Worm (Caenorhabditis elegans): Measurements from ENCODE around the gene aak-2.

aak-2 gene

DNA sequence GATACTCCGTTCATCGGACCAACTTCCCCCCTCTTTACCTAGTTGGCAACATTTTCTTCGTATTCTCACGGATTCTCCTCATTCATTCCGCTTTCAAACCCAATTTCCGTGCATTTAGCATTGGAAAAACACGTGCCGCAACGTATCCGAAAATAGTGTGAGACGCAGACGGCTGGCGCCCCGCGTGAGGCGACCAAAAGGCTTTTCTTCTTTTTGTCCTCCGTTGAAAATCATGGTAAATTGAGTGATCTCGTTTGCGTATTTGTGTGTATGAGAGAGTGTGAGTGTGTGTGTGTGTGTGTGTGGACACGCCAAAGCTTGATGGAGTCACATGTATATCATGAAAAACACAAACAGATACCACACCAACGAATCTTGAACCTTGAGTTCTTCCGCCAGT lies 939 bp downstream of the aak-2 start (continued):
- TF ChIP-seq sea-2 (GFP tag; optimal IDR thresholded peaks at IDR 0.05), result peak; percentile 11

DNA sequence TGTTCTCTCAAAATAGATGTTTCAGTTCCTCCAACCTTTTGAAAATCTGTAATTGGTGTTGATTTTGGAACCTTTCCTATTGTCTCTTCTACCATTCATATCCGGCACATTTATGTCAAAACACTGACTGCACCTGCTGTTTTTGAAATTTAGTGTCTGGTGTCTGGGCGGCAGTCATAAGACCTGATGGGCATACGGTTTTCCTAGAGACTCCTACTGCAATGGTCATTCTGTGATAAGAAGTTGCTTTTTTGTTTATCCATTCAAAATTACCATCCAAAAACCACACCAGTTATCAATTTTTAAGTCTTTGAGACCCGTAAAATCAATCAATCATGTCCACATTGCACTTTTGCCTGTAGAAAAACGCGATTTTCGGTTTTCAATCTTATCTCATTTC lies 2.7 kb downstream of the aak-2 start:
- TF ChIP-seq ceh-9 (tag; optimal IDR thresholded peaks at IDR 0.05) (no peak), elt-2 (tag; optimal IDR thresholded peaks at IDR 0.05) (peak; percentile 14), ama-1 (optimal IDR thresholded peaks at IDR 0.05) (peak; percentile 39), aly-2 (tag; optimal IDR thresholded peaks at IDR 0.05) (no peak)

DNA sequence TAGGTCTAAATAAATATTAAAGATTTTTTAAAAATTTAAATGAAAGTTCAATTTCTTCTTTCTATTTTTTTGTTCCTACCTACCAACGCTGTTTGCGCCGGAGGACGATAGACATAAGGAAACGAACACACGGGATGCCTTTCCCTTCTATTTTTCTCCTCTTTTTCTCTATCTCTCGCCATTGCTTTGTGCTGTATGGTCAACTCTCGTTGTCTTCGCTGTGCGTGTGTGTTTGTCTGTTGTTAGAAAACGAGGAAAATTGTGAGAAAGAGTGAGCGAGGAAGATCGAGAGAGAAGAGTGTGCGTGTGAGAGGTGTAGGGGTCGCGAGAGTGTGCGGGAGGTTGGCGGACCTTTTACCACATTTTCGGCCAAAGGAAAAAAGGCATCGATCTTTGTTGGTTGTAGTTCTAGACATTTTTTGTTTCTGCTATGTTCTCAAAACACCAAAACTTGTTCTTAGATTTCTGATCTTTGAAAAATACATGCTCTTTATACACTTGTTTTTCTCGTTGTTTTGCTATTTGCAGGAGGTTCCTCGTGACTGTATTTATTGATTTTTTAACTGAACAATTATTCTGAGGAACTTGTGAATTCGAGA lies 3.3 kb downstream of the aak-2 start:
- TF ChIP-seq egl-27 (tag; optimal IDR thresholded peaks at IDR 0.05), result no peak
- TF ChIP-seq zag-1 (tag; optimal IDR thresholded peaks at IDR 0.05), result no peak
- TF ChIP-seq fkh-2 (tag; optimal IDR thresholded peaks at IDR 0.05), result no peak
- TF ChIP-seq nhr-77 (tag; optimal IDR thresholded peaks at IDR 0.05), result no peak
- TF ChIP-seq hmg-11 (tag; optimal IDR thresholded peaks at IDR 0.05), result peak; percentile 89
- no peak for TF ChIP-seq eor-1 (tag; optimal IDR thresholded peaks at IDR 0.05)
- no peak for TF ChIP-seq nhr-76 (tag; optimal IDR thresholded peaks at IDR 0.05)
- no peak for TF ChIP-seq aly-2 (tag; optimal IDR thresholded peaks at IDR 0.05)
- TF ChIP-seq elt-1 (tag; optimal IDR thresholded peaks at IDR 0.05), result no peak
- TF ChIP-seq skn-1 (tag; optimal IDR thresholded peaks at IDR 0.05), result no peak
- peak; percentile 22 for TF ChIP-seq lin-15B (tag; optimal IDR thresholded peaks at IDR 0.05)
- peak; percentile 10 for TF ChIP-seq lsy-12 (tag; optimal IDR thresholded peaks at IDR 0.05)
- TF ChIP-seq nhr-28 (tag; optimal IDR thresholded peaks at IDR 0.05), result no peak
- peak; percentile 79 for TF ChIP-seq nfya-1 (tag; optimal IDR thresholded peaks at IDR 0.05; ENCODE audit: insufficient read depth)
- TF ChIP-seq fos-1 (tag; optimal IDR thresholded peaks at IDR 0.05), result no peak
- TF ChIP-seq elt-3 (tag; optimal IDR thresholded peaks at IDR 0.05), result no peak
- peak; percentile 13 for TF ChIP-seq nhr-23 (tag; optimal IDR thresholded peaks at IDR 0.05)
- no peak for TF ChIP-seq unc-62 (GFP tag; optimal IDR thresholded peaks at IDR 0.05)
- no peak for TF ChIP-seq ZK546.5 (tag; optimal IDR thresholded peaks at IDR 0.05)
- no peak for TF ChIP-seq tbx-2 (tag; optimal IDR thresholded peaks at IDR 0.05)
- peak; percentile 25 for TF ChIP-seq nhr-43 (tag; optimal IDR thresholded peaks at IDR 0.05; ENCODE audit: poor library complexity, severe bottlenecking)
- TF ChIP-seq fkh-10 (GFP tag; optimal IDR thresholded peaks at IDR 0.05), result peak; percentile 30
- peak; percentile 58 for TF ChIP-seq nhr-25 (tag; optimal IDR thresholded peaks at IDR 0.05)
- TF ChIP-seq daf-12 (tag; optimal IDR thresholded peaks at IDR 0.05), result no peak
- peak; percentile 1 for TF ChIP-seq elt-2 (tag; optimal IDR thresholded peaks at IDR 0.05)
- TF ChIP-seq ama-1 (optimal IDR thresholded peaks at IDR 0.05), result peak; percentile 84
- no peak for TF ChIP-seq unc-39 (tag; optimal IDR thresholded peaks at IDR 0.05)
- TF ChIP-seq nhr-237 (tag; optimal IDR thresholded peaks at IDR 0.05), result no peak
- TF ChIP-seq ceh-16 (tag; optimal IDR thresholded peaks at IDR 0.05), result no peak
- TF ChIP-seq nhr-11 (tag; optimal IDR thresholded peaks at IDR 0.05), result no peak
- no peak for TF ChIP-seq ceh-28 (tag; optimal IDR thresholded peaks at IDR 0.05)
- no peak for TF ChIP-seq ztf-11 (tag; optimal IDR thresholded peaks at IDR 0.05)
- peak; percentile 76 for TF ChIP-seq lin-39 (tag; optimal IDR thresholded peaks at IDR 0.05)
- peak; percentile 39 for TF ChIP-seq snpc-4 (tag; optimal IDR thresholded peaks at IDR 0.05)
- TF ChIP-seq ztf-4 (tag; optimal IDR thresholded peaks at IDR 0.05), result no peak
- no peak for TF ChIP-seq sea-2 (GFP tag; optimal IDR thresholded peaks at IDR 0.05)
- peak; percentile 88 for TF ChIP-seq pha-4 (tag; optimal IDR thresholded peaks at IDR 0.05)
- TF ChIP-seq nhr-12 (tag; optimal IDR thresholded peaks at IDR 0.05), result no peak
- no peak for TF ChIP-seq mml-1 (tag; optimal IDR thresholded peaks at IDR 0.05)
- peak; percentile 28 for TF ChIP-seq pqm-1 (tag; optimal IDR thresholded peaks at IDR 0.05)
- no peak for TF ChIP-seq ceh-9 (tag; optimal IDR thresholded peaks at IDR 0.05)
- no peak for TF ChIP-seq ceh-82 (tag; optimal IDR thresholded peaks at IDR 0.05)
- no peak for TF ChIP-seq egl-5 (tag; optimal IDR thresholded peaks at IDR 0.05)
- TF ChIP-seq R02D3.7 (tag; optimal IDR thresholded peaks at IDR 0.05), result no peak
- TF ChIP-seq jun-1 (tag; optimal IDR thresholded peaks at IDR 0.05), result no peak
- TF ChIP-seq mdl-1 (tag; optimal IDR thresholded peaks at IDR 0.05), result no peak
- TF ChIP-seq nhr-67 (tag; optimal IDR thresholded peaks at IDR 0.05), result no peak
